Fruit fly (Drosophila melanogaster) whole organism, prepupa: ENCODE results near the gene sbm.

Source experiments
- CG10631 ChIP-seq: fragments of 200-800 bp; sonication (Bioruptor generic); optimal IDR thresholded peaks from 2 replicates; lab custom pipeline; 2016; ENCODE audit warnings: missing biosample characterization, missing genetic modification characterization
- CG10669 ChIP-seq: fragments of 200-800 bp; sonication (Bioruptor generic); optimal IDR thresholded peaks from 3 replicates; lab custom pipeline; 2018; ENCODE audit warnings: missing biosample characterization, mild to moderate bottlenecking, missing genetic modification characterization, moderate library complexity
- CG11294 ChIP-seq: fragments of 200-800 bp; sonication (Bioruptor generic); IDR thresholded peaks from 2 replicates; pipeline ENCODE4 v1.3.6; 2022; ENCODE audit warnings: missing biosample characterization, missing genetic modification characterization
- CG11762 ChIP-seq: fragments of 200-800 bp; sonication (Bioruptor generic); optimal IDR thresholded peaks from 3 replicates; lab custom pipeline; 2016; ENCODE audit warnings: missing biosample characterization, missing genetic modification characterization; ENCODE audit not compliant: insufficient read depth
- CG15336 ChIP-seq: fragments of 200-800 bp; sonication (Bioruptor generic); IDR thresholded peaks from 2 replicates; pipeline ENCODE4 v1.3.6; 2022; ENCODE audit warnings: missing biosample characterization, missing genetic modification characterization
- CG16779 ChIP-seq: fragments of 200-800 bp; sonication (Bioruptor generic); optimal IDR thresholded peaks from 3 replicates; lab custom pipeline; 2017; ENCODE audit warnings: missing biosample characterization, mild to moderate bottlenecking, missing genetic modification characterization
- CG3032 ChIP-seq: fragments of 200-800 bp; optimal IDR thresholded peaks from 2 replicates; lab custom pipeline; 2019; ENCODE audit warnings: missing biosample characterization, mild to moderate bottlenecking, missing genetic modification characterization, moderate library complexity
- CG31627 ChIP-seq: fragments of 200-800 bp; sonication (Bioruptor generic); optimal IDR thresholded peaks from 3 replicates; lab custom pipeline; 2016; ENCODE audit warnings: missing biosample characterization, missing genetic modification characterization
- CG32006 ChIP-seq: fragments of 200-800 bp; sonication (Bioruptor generic); optimal IDR thresholded peaks from 3 replicates; lab custom pipeline; 2017; ENCODE audit warnings: missing biosample characterization, mild to moderate bottlenecking, missing genetic modification characterization
- CG3919 ChIP-seq: fragments of 200-800 bp; sonication (Bioruptor generic); optimal IDR thresholded peaks from 3 replicates; lab custom pipeline; 2016; ENCODE audit warnings: missing biosample characterization, missing genetic modification characterization
- CG4318 ChIP-seq: fragments of 200-800 bp; sonication (Bioruptor generic); optimal IDR thresholded peaks from 3 replicates; lab custom pipeline; 2017; ENCODE audit warnings: missing biosample characterization, mild to moderate bottlenecking, missing genetic modification characterization
- CG6163 ChIP-seq: fragments of 200-800 bp; sonication (Bioruptor generic); IDR thresholded peaks from 3 replicates; pipeline ENCODE4 v1.3.6; 2022; ENCODE audit warnings: missing biosample characterization, missing genetic modification characterization
- CG6792 ChIP-seq: fragments of 200-800 bp; sonication (Bioruptor generic); optimal IDR thresholded peaks from 3 replicates; lab custom pipeline; 2016; ENCODE audit warnings: missing biosample characterization, missing genetic modification characterization
- CG6854 ChIP-seq: fragments of 200-800 bp; sonication (Bioruptor generic); optimal IDR thresholded peaks from 2 replicates; lab custom pipeline; 2017; ENCODE audit warnings: missing biosample characterization, mild to moderate bottlenecking, missing genetic modification characterization
- CG7368 ChIP-seq: fragments of 200-800 bp; sonication (Bioruptor generic); optimal IDR thresholded peaks from 3 replicates; lab custom pipeline; 2016; ENCODE audit warnings: missing biosample characterization, missing genetic modification characterization
- CG8119 ChIP-seq: fragments of 200-800 bp; sonication (Bioruptor generic); IDR thresholded peaks from 3 replicates; pipeline ENCODE4 v1.3.6; 2022; ENCODE audit warnings: missing biosample characterization, missing genetic modification characterization
- CG8319 ChIP-seq: fragments of 200-800 bp; sonication (Bioruptor generic); optimal IDR thresholded peaks from 3 replicates; lab custom pipeline; 2016; ENCODE audit warnings: missing biosample characterization, missing genetic modification characterization
- CG8632 ChIP-seq: fragments of 200-800 bp; sonication (Bioruptor generic); optimal IDR thresholded peaks from 3 replicates; lab custom pipeline; 2016; ENCODE audit warnings: missing biosample characterization, missing genetic modification characterization
- Eip75B ChIP-seq: fragments of 200-800 bp; sonication (Bioruptor generic); optimal IDR thresholded peaks from 3 replicates; lab custom pipeline; 2016; ENCODE audit warnings: missing biosample characterization, missing genetic modification characterization
- Eip78C ChIP-seq: fragments of 200-800 bp; sonication (Bioruptor generic); peaks from one replicate; lab custom pipeline; 2016; ENCODE audit warnings: missing biosample characterization, missing genetic modification characterization
- Ets21C ChIP-seq: fragments of 200-800 bp; sonication (Bioruptor generic); optimal IDR thresholded peaks from 3 replicates; lab custom pipeline; 2016; ENCODE audit warnings: missing biosample characterization, missing genetic modification characterization
- Ets96B ChIP-seq: fragments of 200-800 bp; optimal IDR thresholded peaks from 2 replicates; lab custom pipeline; 2019; ENCODE audit warnings: missing biosample characterization, mild to moderate bottlenecking, missing genetic modification characterization, moderate library complexity
- Gug ChIP-seq: fragments of 200-800 bp; sonication (Bioruptor generic); IDR thresholded peaks from 2 replicates; pipeline ENCODE4 v1.3.6; 2022; ENCODE audit warnings: missing biosample characterization, missing genetic modification characterization
- Hr39 ChIP-seq: fragments of 200-800 bp; sonication (Bioruptor generic); optimal IDR thresholded peaks from 2 replicates; lab custom pipeline; 2016; ENCODE audit warnings: missing biosample characterization, missing genetic modification characterization
- Hr4 ChIP-seq: fragments of 200-800 bp; sonication (Bioruptor generic); optimal IDR thresholded peaks from 3 replicates; lab custom pipeline; 2016; ENCODE audit warnings: missing biosample characterization, missing genetic modification characterization
- Met ChIP-seq: fragments of 200-800 bp; sonication (Bioruptor generic); optimal IDR thresholded peaks from 3 replicates; lab custom pipeline; 2016; ENCODE audit warnings: missing biosample characterization, missing genetic modification characterization
- OdsH ChIP-seq: fragments of 200-800 bp; sonication (Bioruptor generic); optimal IDR thresholded peaks from 3 replicates; lab custom pipeline; 2016; ENCODE audit warnings: missing biosample characterization, missing genetic modification characterization
- Smox ChIP-seq: fragments of 200-800 bp; sonication (Bioruptor generic); optimal IDR thresholded peaks from 3 replicates; lab custom pipeline; 2016; ENCODE audit warnings: missing biosample characterization, missing genetic modification characterization
- Sox102F ChIP-seq: fragments of 200-800 bp; sonication (Bioruptor generic); optimal IDR thresholded peaks from 2 replicates; lab custom pipeline; 2016; ENCODE audit warnings: missing biosample characterization, mild to moderate bottlenecking, missing genetic modification characterization
- Sox14 ChIP-seq: fragments of 200-800 bp; sonication (Bioruptor generic); optimal IDR thresholded peaks from 3 replicates; lab custom pipeline; 2016; ENCODE audit warnings: missing biosample characterization, missing genetic modification characterization
- Sox15 ChIP-seq: fragments of 200-800 bp; sonication (Bioruptor generic); optimal IDR thresholded peaks from 3 replicates; lab custom pipeline; 2016; ENCODE audit warnings: missing biosample characterization, missing genetic modification characterization
- achi ChIP-seq: fragments of 200-800 bp; sonication (Bioruptor generic); optimal IDR thresholded peaks from 3 replicates; lab custom pipeline; 2016; ENCODE audit warnings: missing biosample characterization, missing genetic modification characterization
- acj6 ChIP-seq: fragments of 200-800 bp; sonication (Bioruptor generic); optimal IDR thresholded peaks from 3 replicates; lab custom pipeline; 2016; ENCODE audit warnings: missing biosample characterization, missing genetic modification characterization
- eg ChIP-seq: fragments of 200-800 bp; sonication (Bioruptor generic); IDR thresholded peaks from 3 replicates; pipeline ENCODE4 v1.3.6; 2022; ENCODE audit warnings: missing biosample characterization, missing genetic modification characterization
- esn ChIP-seq: fragments of 200-800 bp; sonication (Bioruptor generic); optimal IDR thresholded peaks from 2 replicates; lab custom pipeline; 2016; ENCODE audit warnings: missing biosample characterization, mild to moderate bottlenecking, missing genetic modification characterization, moderate library complexity
- fd59A ChIP-seq: fragments of 200-800 bp; sonication (Bioruptor generic); optimal IDR thresholded peaks from 2 replicates; lab custom pipeline; 2017; ENCODE audit warnings: missing biosample characterization, mild to moderate bottlenecking, missing genetic modification characterization, missing genetic modification reagents
- fkh ChIP-seq: fragments of 200-800 bp; sonication (Bioruptor generic); optimal IDR thresholded peaks from 3 replicates; lab custom pipeline; 2017; ENCODE audit warnings: missing biosample characterization, mild to moderate bottlenecking, missing genetic modification characterization, moderate library complexity
- lz ChIP-seq: fragments of 200-800 bp; sonication (Bioruptor generic); optimal IDR thresholded peaks from 3 replicates; lab custom pipeline; 2016; ENCODE audit warnings: missing biosample characterization, missing genetic modification characterization
- pdm3 ChIP-seq: fragments of 200-800 bp; sonication (Bioruptor generic); optimal IDR thresholded peaks from 3 replicates; lab custom pipeline; 2016; ENCODE audit warnings: missing biosample characterization, missing genetic modification characterization
- salr ChIP-seq, 2 experiments: fragments of 200-800 bp; sonication (Bioruptor generic); optimal IDR thresholded peaks; 3 replicates each; lab custom pipeline; 2016 to 2018; ENCODE audit warnings: missing biosample characterization in 2 of 2, missing genetic modification characterization in 2 of 2, mild to moderate bottlenecking in 1 of 2
- spab ChIP-seq: fragments of 200-800 bp; sonication (Bioruptor generic); optimal IDR thresholded peaks from 2 replicates; lab custom pipeline; 2017; ENCODE audit warnings: missing biosample characterization, mild to moderate bottlenecking, missing genetic modification characterization, missing genetic modification reagents
- ss ChIP-seq, 2 experiments: fragments of 200-800 bp; sonication (Bioruptor generic); optimal IDR thresholded peaks; 2 replicates in 1 of 2; 3 replicates in 1 of 2; lab custom pipeline; 2017 to 2018; ENCODE audit warnings: mild to moderate bottlenecking in 2 of 2, missing biosample characterization in 2 of 2, missing genetic modification characterization in 2 of 2, moderate library complexity in 1 of 2
- svp ChIP-seq: fragments of 200-800 bp; sonication (Bioruptor generic); peaks from one replicate; lab custom pipeline; 2016; ENCODE audit warnings: missing biosample characterization, missing genetic modification characterization
- topi ChIP-seq: fragments of 200-800 bp; sonication (Bioruptor generic); optimal IDR thresholded peaks from 3 replicates; lab custom pipeline; 2016; ENCODE audit warnings: missing biosample characterization, missing genetic modification characterization
- vri ChIP-seq: fragments of 200-800 bp; sonication (Bioruptor generic); optimal IDR thresholded peaks from 3 replicates; lab custom pipeline; 2016; ENCODE audit warnings: missing biosample characterization, mild to moderate bottlenecking, missing genetic modification characterization

sbm gene

DNA sequence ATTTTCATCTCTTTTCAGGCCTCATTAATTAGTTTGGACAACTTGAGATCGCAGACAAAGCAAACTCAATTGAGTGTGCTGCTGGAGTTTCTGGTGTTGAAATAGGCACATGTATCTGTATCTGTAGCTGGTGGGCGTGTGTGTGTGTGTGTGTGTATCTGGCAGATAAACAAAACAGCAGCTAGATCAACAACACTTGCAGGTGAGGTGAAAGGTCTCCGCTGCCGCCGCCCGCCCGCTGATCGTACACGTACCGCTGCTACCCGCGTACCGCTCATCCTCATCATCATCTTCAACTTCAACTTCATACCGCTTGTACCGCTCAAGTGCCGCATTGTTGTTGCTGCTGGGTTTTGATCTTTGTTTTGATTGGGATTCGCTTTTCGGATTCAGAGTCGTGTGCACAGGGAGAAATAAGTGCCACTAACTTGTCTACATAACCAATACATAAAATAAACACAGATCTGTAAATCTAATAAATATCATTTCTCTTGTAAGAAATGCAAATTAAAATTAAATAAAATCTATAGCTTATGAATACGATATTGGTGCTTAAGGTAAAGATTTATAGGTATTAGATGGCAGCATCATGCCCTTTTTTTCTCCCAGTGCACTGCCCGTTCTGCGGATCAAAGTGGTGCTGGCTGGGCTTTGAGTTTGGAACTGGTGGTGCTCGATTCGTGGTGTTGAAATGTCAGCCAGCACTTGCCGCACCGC is 24.9 kb upstream of the sbm start (continued):
- TF ChIP-seq esn (GFP tag; lab: Kevin White, UChicago) (peak; percentile 20), CG3919 (GFP tag; lab: Kevin White, UChicago) (peak; percentile 30), CG31627 (GFP tag; lab: Kevin White, UChicago) (peak; percentile 9), fd59A (GFP tag; lab: Kevin White, UChicago) (no peak), ss (GFP tag; optimal IDR thresholded peaks at IDR 0.05; lab: Kevin White, UChicago) (no peak)

DNA sequence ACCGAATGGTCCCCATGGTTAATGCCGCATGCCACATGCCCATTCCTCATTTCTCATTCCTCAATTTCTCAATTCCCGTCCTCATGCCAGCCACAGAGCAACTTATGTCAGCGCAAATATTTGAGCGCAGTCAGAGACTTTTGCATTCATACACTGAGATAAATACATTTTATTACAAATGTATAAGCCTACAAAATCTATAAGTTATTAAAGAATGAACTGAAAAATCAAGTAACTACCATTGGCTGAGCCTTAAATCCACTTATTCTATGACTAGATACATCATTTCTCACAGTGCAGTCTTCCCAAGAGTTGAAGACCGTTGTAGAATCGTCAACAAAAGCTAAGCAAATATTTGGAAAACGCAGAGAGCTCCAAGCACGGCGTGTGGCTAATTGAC is 19.8 kb upstream of the sbm start:
- TF ChIP-seq Ets96B (tag; lab: Kevin White, UChicago) = peak; percentile 19
- TF ChIP-seq fkh = peak; percentile 36
- TF ChIP-seq CG8632 (GFP tag; lab: Kevin White, UChicago) = no peak
- TF ChIP-seq Eip78C (GFP tag; lab: Kevin White, UChicago) = peak; percentile 61
- peak; percentile 6 for TF ChIP-seq CG3032 (tag; lab: Kevin White, UChicago)
- no peak for TF ChIP-seq CG11294
- peak; percentile 15 for TF ChIP-seq OdsH (GFP tag; lab: Kevin White, UChicago)
- peak; percentile 4 for TF ChIP-seq pdm3
- no peak for TF ChIP-seq Sox15 (GFP tag; lab: Kevin White, UChicago)
- TF ChIP-seq topi (GFP tag; lab: Kevin White, UChicago) = no peak
- TF ChIP-seq CG32006 (GFP tag; lab: Kevin White, UChicago) = peak; percentile 27
- TF ChIP-seq CG16779 (tag; lab: Kevin White, UChicago) = no peak
- no peak for TF ChIP-seq Smox (GFP tag; lab: Kevin White, UChicago)
- 0 out of 3 replicates have a peak, but pooled peaks have one; percentile 17 for TF ChIP-seq eg (GFP tag; lab: Robert Waterston, UW)
- peak; percentile 13 for TF ChIP-seq CG10669
- TF ChIP-seq svp = peak; percentile 55
- peak; percentile 10 for TF ChIP-seq achi (GFP tag; lab: Kevin White, UChicago)
- peak; percentile 26 for TF ChIP-seq CG10631 (GFP tag; lab: Kevin White, UChicago)
- peak; percentile 10 for TF ChIP-seq CG31627 (GFP tag; lab: Kevin White, UChicago)
- TF ChIP-seq acj6 (GFP tag; lab: Kevin White, UChicago) = peak; percentile 4
- TF ChIP-seq CG6854 = no peak
- peak; percentile 7 for TF ChIP-seq Met (GFP tag; lab: Kevin White, UChicago)
- no peak for TF ChIP-seq fd59A (GFP tag; lab: Kevin White, UChicago)

DNA sequence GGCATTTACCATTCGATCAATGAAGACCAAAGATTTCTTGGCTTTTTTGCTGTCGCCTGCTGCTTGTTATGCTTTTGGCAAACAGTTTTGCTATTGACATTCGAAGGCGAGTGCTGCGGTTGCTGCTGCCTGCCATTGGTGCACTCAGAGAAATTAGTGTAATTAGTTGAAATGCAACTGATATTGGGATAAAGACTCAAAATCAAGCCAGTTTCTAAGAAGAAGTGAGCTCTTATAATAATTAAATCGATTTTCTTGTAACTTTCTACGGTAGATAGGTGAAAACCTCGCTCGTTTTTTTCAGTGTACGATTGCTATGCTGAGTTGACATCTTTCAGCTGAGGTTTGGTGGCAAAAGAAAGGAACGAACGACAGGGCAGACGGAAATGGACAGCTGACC is 19.1 kb upstream of the sbm start:
- TF ChIP-seq salr (GFP tag; optimal IDR thresholded peaks at IDR 0.05; lab: Kevin White, UChicago) (no peak), Ets21C (GFP tag; lab: Kevin White, UChicago) (no peak), CG7368 (no peak), CG15336 (GFP tag; lab: Robert Waterston, UW) (no peak), CG8119 (GFP tag; lab: Robert Waterston, UW) (peak; percentile 37; the same call in 1 of the 3 replicates), CG6792 (no peak), spab (GFP tag; lab: Kevin White, UChicago) (no peak), CG4318 (GFP tag; lab: Kevin White, UChicago) (no peak), Eip78C (GFP tag; lab: Kevin White, UChicago) (peak; percentile 58), Hr39 (GFP tag; lab: Kevin White, UChicago) (no peak), CG6854 (no peak), CG6163 (GFP tag; lab: Robert Waterston, UW) (0 out of 3 replicates have a peak, but pooled peaks have one; percentile 11), Hr4 (GFP tag; lab: Kevin White, UChicago) (peak; percentile 2), Sox102F (GFP tag; lab: Kevin White, UChicago) (no peak), pdm3 (peak; percentile 9), eg (GFP tag; lab: Robert Waterston, UW) (peak; percentile 20; the same call in 1 of the 3 replicates), Met (GFP tag; lab: Kevin White, UChicago) (no peak), fd59A (GFP tag; lab: Kevin White, UChicago) (no peak), topi (GFP tag; lab: Kevin White, UChicago) (no peak), acj6 (GFP tag; lab: Kevin White, UChicago) (peak; percentile 4), Sox14 (GFP tag; lab: Kevin White, UChicago) (peak; percentile 12), CG8319 (GFP tag; lab: Kevin White, UChicago) (no peak), Eip75B (no peak), esn (GFP tag; lab: Kevin White, UChicago) (no peak), CG10669 (peak; percentile 1), vri (GFP tag; lab: Kevin White, UChicago) (no peak), Smox (GFP tag; lab: Kevin White, UChicago) (no peak), lz (GFP tag; lab: Kevin White, UChicago) (no peak), CG32006 (GFP tag; lab: Kevin White, UChicago) (peak; percentile 23), CG11762 (GFP tag; lab: Kevin White, UChicago) (no peak), CG8632 (GFP tag; lab: Kevin White, UChicago) (no peak), Sox15 (GFP tag; lab: Kevin White, UChicago) (no peak), OdsH (GFP tag; lab: Kevin White, UChicago) (no peak), Gug (GFP tag; lab: Robert Waterston, UW) (no peak)
